Fruit fly (Drosophila melanogaster): Measurements from ENCODE around the gene CG13133.
A peak's percentile ranks its signal among the peaks of the same experiment; 100 is the strongest.

DNA sequence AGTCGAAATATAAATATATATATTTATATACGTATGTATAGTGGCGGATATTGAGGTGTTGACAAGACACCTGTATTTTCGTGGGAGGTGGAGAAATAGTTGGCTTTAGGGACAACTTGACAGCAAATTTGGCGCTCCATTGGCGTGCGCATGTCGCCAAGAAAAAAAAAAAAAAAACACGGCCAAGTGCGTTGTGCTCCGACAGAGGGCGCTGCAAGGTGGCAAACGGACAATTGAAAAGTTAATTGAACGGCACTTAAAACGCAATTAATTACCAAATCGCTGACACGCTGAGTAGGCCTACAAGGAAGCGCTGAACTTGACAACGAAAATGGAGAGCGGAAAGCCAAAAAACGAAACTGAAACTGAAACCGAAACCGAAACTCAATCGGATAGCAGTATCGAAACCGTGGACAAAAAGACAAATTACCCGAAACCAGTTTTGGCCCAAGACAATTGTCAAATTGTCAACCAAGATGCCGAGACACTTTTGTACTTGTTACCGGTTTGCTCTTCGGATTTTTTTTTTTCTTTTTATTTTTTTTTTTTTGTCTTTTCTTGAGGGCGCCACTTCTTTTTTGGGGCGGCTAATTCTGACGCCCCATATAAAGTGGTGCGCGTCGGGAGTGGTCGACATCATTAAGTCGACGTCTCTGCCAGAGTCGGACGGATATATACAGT, 38.5 kb downstream of the CG13133 start, which contains the start of gene Cpr31A:
- TF ChIP-seq CTCF (optimal IDR thresholded peaks at IDR 0.05) (peak; percentile 59 to 63), CG8478 (optimal IDR thresholded peaks at IDR 0.05) (no peak)

All from S2 (cell line).